Fruit fly (Drosophila melanogaster) whole organism, embryonic: ENCODE results near the gene Acyp2.

Experiments
- Antp ChIP-seq: fragments of 200-800 bp; sonication (Bioruptor generic); optimal IDR thresholded peaks from 3 replicates; lab custom pipeline; 2016; ENCODE audit warnings: missing biosample characterization, missing genetic modification characterization
- CG11093 ChIP-seq: fragments of 200-800 bp; sonication (Bioruptor generic); IDR thresholded peaks from 3 replicates; pipeline ENCODE4 v1.3.6; 2022; ENCODE audit warnings: missing biosample characterization, missing genetic modification characterization
- CG12155 ChIP-seq: fragments of 200-800 bp; sonication (Bioruptor generic); optimal IDR thresholded peaks from 3 replicates; lab custom pipeline; 2016; ENCODE audit warnings: missing biosample characterization, missing genetic modification characterization
- CG13123 ChIP-seq: fragments of 200-800 bp; sonication (Bioruptor generic); optimal IDR thresholded peaks from 2 replicates; lab custom pipeline; 2016; ENCODE audit warnings: missing biosample characterization, missing genetic modification characterization
- CG13296 ChIP-seq: fragments of 200-800 bp; sonication (Bioruptor generic); optimal IDR thresholded peaks from 3 replicates; lab custom pipeline; 2018; ENCODE audit warnings: missing biosample characterization, mild to moderate bottlenecking, missing genetic modification characterization
- CG1529 ChIP-seq: fragments of 200-800 bp; sonication (Bioruptor generic); optimal IDR thresholded peaks from 3 replicates; lab custom pipeline; 2018; ENCODE audit warnings: missing biosample characterization, missing genetic modification characterization
- CG16779 ChIP-seq: fragments of 200-800 bp; sonication (Bioruptor generic); IDR thresholded peaks from 2 replicates; pipeline ENCODE4 v1.3.6; 2022; ENCODE audit warnings: missing biosample characterization, missing genetic modification characterization
- CG17328 ChIP-seq: fragments of 200-800 bp; sonication (Bioruptor generic); IDR thresholded peaks from 2 replicates; pipeline ENCODE4 v1.3.6; 2022; ENCODE audit warnings: missing biosample characterization, missing genetic modification characterization
- CG3065 ChIP-seq: fragments of 200-800 bp; sonication (Bioruptor generic); optimal IDR thresholded peaks from 2 replicates; lab custom pipeline; 2016; ENCODE audit warnings: missing biosample characterization, missing genetic modification characterization
- CG3163 ChIP-seq: fragments of 200-800 bp; sonication (Bioruptor generic); optimal IDR thresholded peaks from 3 replicates; lab custom pipeline; 2016; ENCODE audit warnings: missing biosample characterization, missing genetic modification characterization
- CG3838 ChIP-seq: fragments of 200-800 bp; sonication (Bioruptor generic); optimal IDR thresholded peaks from 3 replicates; lab custom pipeline; 2016; ENCODE audit warnings: missing biosample characterization, missing genetic modification characterization
- CG4360 ChIP-seq: fragments of 200-800 bp; sonication (Bioruptor generic); IDR thresholded peaks from 2 replicates; pipeline ENCODE4 v1.3.6; 2022; ENCODE audit warnings: missing biosample characterization, missing genetic modification characterization
- CG5245 ChIP-seq: fragments of 200-800 bp; sonication (Bioruptor generic); optimal IDR thresholded peaks from 3 replicates; lab custom pipeline; 2016; ENCODE audit warnings: missing biosample characterization, missing genetic modification characterization
- CG6683 ChIP-seq: fragments of 200-800 bp; sonication (Bioruptor generic); optimal IDR thresholded peaks from 2 replicates; lab custom pipeline; 2017; ENCODE audit warnings: missing biosample characterization, mild to moderate bottlenecking, missing genetic modification characterization, missing genetic modification reagents
- D19A ChIP-seq: fragments of 200-800 bp; optimal IDR thresholded peaks from 3 replicates; lab custom pipeline; 2019; ENCODE audit warnings: missing biosample characterization, mild to moderate bottlenecking, missing genetic modification characterization, moderate library complexity
- Dll ChIP-seq: fragments of 200-800 bp; sonication (Bioruptor generic); IDR thresholded peaks from 4 replicates; pipeline ENCODE4 v1.3.6; 2022; ENCODE audit warnings: missing biosample characterization, missing genetic modification characterization; ENCODE audit not compliant: partially characterized antibody
- E2f1 ChIP-seq: fragments of 200-800 bp; sonication (Bioruptor generic); IDR thresholded peaks from 2 replicates; pipeline ENCODE4 v1.3.6; 2022; ENCODE audit warnings: missing biosample characterization, missing genetic modification characterization
- Ets65A ChIP-seq: fragments of 200-800 bp; sonication (Bioruptor generic); peaks from one replicate; lab custom pipeline; 2016; ENCODE audit warnings: missing biosample characterization, missing genetic modification characterization
- NC2α ChIP-seq: fragments of 200-800 bp; sonication (Bioruptor generic); optimal IDR thresholded peaks from 2 replicates; lab custom pipeline; 2016; ENCODE audit warnings: missing biosample characterization, missing genetic modification characterization
- Oaz ChIP-seq: fragments of 200-800 bp; sonication (Bioruptor generic); IDR thresholded peaks from 2 replicates; pipeline ENCODE4 v1.3.6; 2022; ENCODE audit warnings: missing biosample characterization, missing genetic modification characterization
- Ptx1 ChIP-seq: fragments of 200-800 bp; sonication (Bioruptor generic); IDR thresholded peaks from 2 replicates; pipeline ENCODE4 v1.3.6; 2022; ENCODE audit warnings: missing biosample characterization, missing genetic modification characterization
- Sox100B ChIP-seq: fragments of 200-800 bp; sonication (Bioruptor generic); optimal IDR thresholded peaks from 3 replicates; lab custom pipeline; 2018; ENCODE audit warnings: missing biosample characterization, mild to moderate bottlenecking, missing genetic modification characterization
- Stat92E ChIP-seq, 3 experiments: fragments of >200 bp in 2 of 3; fragments of 200-800 bp in 1 of 3; sonication (Bioruptor generic) in 1 of 3; optimal IDR thresholded peaks; 2 replicates each; lab custom pipeline; 2017 to 2019; ENCODE audit warnings: missing biosample characterization in 3 of 3, missing genetic modification characterization in 3 of 3, mild to moderate bottlenecking in 1 of 3, moderate library complexity in 1 of 3
- Taf1 ChIP-seq: fragments of 200-800 bp; sonication (Bioruptor generic); IDR thresholded peaks from 2 replicates; pipeline ENCODE4 v1.3.6; 2022; ENCODE audit warnings: missing biosample characterization, missing genetic modification characterization
- Xbp1 ChIP-seq: fragments of 200-800 bp; sonication (Bioruptor generic); optimal IDR thresholded peaks from 3 replicates; lab custom pipeline; 2016; ENCODE audit warnings: missing biosample characterization, mild to moderate bottlenecking, missing genetic modification characterization
- YL-1 ChIP-seq: fragments of 200-800 bp; sonication (Bioruptor generic); optimal IDR thresholded peaks from 3 replicates; lab custom pipeline; 2017; ENCODE audit warnings: missing biosample characterization, mild to moderate bottlenecking, missing genetic modification characterization
- abd-A ChIP-seq: fragments of 200-800 bp; sonication (Bioruptor generic); optimal IDR thresholded peaks from 3 replicates; lab custom pipeline; 2019; ENCODE audit warnings: missing biosample characterization, mild to moderate bottlenecking, missing genetic modification characterization, moderate library complexity
- bab2 ChIP-seq: fragments of 200-800 bp; sonication (Bioruptor generic); optimal IDR thresholded peaks from 2 replicates; lab custom pipeline; 2016; ENCODE audit warnings: missing biosample characterization, missing genetic modification characterization
- caup ChIP-seq: fragments of 200-800 bp; sonication (Bioruptor generic); optimal IDR thresholded peaks from 3 replicates; lab custom pipeline; 2017; ENCODE audit warnings: missing biosample characterization, mild to moderate bottlenecking, missing genetic modification characterization, moderate library complexity; ENCODE audit not compliant: severe bottlenecking
- dpn ChIP-seq, 2 experiments: fragments of 200-800 bp; sonication (Bioruptor generic); optimal IDR thresholded peaks; 3 replicates each; lab custom pipeline; 2016; ENCODE audit warnings: missing biosample characterization in 2 of 2, missing genetic modification characterization in 2 of 2
- eve ChIP-seq, 2 experiments: fragments of >200 bp; optimal IDR thresholded peaks; 2 replicates each; lab custom pipeline; 2017; ENCODE audit warnings: missing biosample characterization in 2 of 2, missing genetic modification characterization in 2 of 2
- fd3F ChIP-seq: fragments of 200-800 bp; sonication (Bioruptor generic); optimal IDR thresholded peaks from 2 replicates; lab custom pipeline; 2018; ENCODE audit warnings: missing biosample characterization, mild to moderate bottlenecking, missing genetic modification characterization, moderate library complexity
- gem ChIP-seq: fragments of 200-800 bp; sonication (Bioruptor generic); optimal IDR thresholded peaks from 2 replicates; lab custom pipeline; 2019; ENCODE audit warnings: missing biosample characterization, mild to moderate bottlenecking, missing genetic modification characterization, moderate library complexity
- gfzf ChIP-seq: fragments of 200-800 bp; sonication (Bioruptor generic); optimal IDR thresholded peaks from 2 replicates; lab custom pipeline; 2016; ENCODE audit warnings: missing biosample characterization, mild to moderate bottlenecking, missing genetic modification characterization, moderate library complexity
- hth ChIP-seq: fragments of >200 bp; optimal IDR thresholded peaks from 2 replicates; lab custom pipeline; 2017; ENCODE audit warnings: inconsistent platforms
- ind ChIP-seq: fragments of 200-800 bp; sonication (Bioruptor generic); optimal IDR thresholded peaks from 3 replicates; lab custom pipeline; 2016; ENCODE audit warnings: missing biosample characterization, missing genetic modification characterization
- nmo ChIP-seq: fragments of 200-800 bp; sonication (Bioruptor generic); optimal IDR thresholded peaks from 2 replicates; lab custom pipeline; 2018; ENCODE audit warnings: missing biosample characterization, mild to moderate bottlenecking, missing genetic modification characterization, moderate library complexity
- oc ChIP-seq: fragments of 200-800 bp; sonication (Bioruptor generic); optimal IDR thresholded peaks from 2 replicates; lab custom pipeline; 2018; ENCODE audit warnings: missing biosample characterization, mild to moderate bottlenecking, missing genetic modification characterization, moderate library complexity
- repo ChIP-seq: fragments of 200-800 bp; sonication (Bioruptor generic); optimal IDR thresholded peaks from 2 replicates; lab custom pipeline; 2016; ENCODE audit warnings: missing biosample characterization, missing genetic modification characterization
- sc ChIP-seq, 3 experiments: fragments of >200 bp in 2 of 3; fragments of 200-800 bp in 1 of 3; sonication (Bioruptor generic) in 1 of 3; optimal IDR thresholded peaks; 2 replicates in 2 of 3; 3 replicates in 1 of 3; lab custom pipeline; 2017; ENCODE audit warnings: mild to moderate bottlenecking in 1 of 3, missing biosample characterization in 1 of 3, missing genetic modification characterization in 1 of 3, missing genetic modification reagents in 1 of 3
- scrt ChIP-seq: fragments of 200-800 bp; sonication (Bioruptor generic); optimal IDR thresholded peaks from 2 replicates; lab custom pipeline; 2018; ENCODE audit warnings: missing biosample characterization, mild to moderate bottlenecking, missing genetic modification characterization, moderate library complexity
- sd ChIP-seq: fragments of 200-800 bp; sonication (Bioruptor generic); optimal IDR thresholded peaks from 3 replicates; lab custom pipeline; 2018; ENCODE audit warnings: missing biosample characterization, mild to moderate bottlenecking, missing genetic modification characterization, moderate library complexity
- seq ChIP-seq: fragments of 200-800 bp; sonication (Bioruptor generic); IDR thresholded peaks from 2 replicates; pipeline ENCODE4 v1.3.6; 2022; ENCODE audit warnings: missing biosample characterization, missing genetic modification characterization
- sisA ChIP-seq: fragments of 200-800 bp; sonication (Bioruptor generic); IDR thresholded peaks from 2 replicates; pipeline ENCODE4 v1.3.6; 2022; ENCODE audit warnings: missing biosample characterization, missing genetic modification characterization
- slou ChIP-seq: fragments of 200-800 bp; sonication (Bioruptor generic); optimal IDR thresholded peaks from 3 replicates; lab custom pipeline; 2016; ENCODE audit warnings: missing biosample characterization, missing genetic modification characterization
- sr ChIP-seq: fragments of 200-800 bp; sonication (Bioruptor generic); IDR thresholded peaks from 3 replicates; pipeline ENCODE4 v1.3.6; 2022; ENCODE audit warnings: missing biosample characterization, missing genetic modification characterization
- stwl ChIP-seq: fragments of 200-800 bp; sonication (Bioruptor generic); optimal IDR thresholded peaks from 3 replicates; lab custom pipeline; 2018; ENCODE audit warnings: missing biosample characterization, mild to moderate bottlenecking, missing genetic modification characterization, moderate library complexity
- twi ChIP-seq: fragments of 200-800 bp; optimal IDR thresholded peaks from 2 replicates; lab custom pipeline; 2019; ENCODE audit warnings: missing biosample characterization, mild to moderate bottlenecking, missing genetic modification characterization, moderate library complexity
- usp ChIP-seq: fragments of >200 bp; optimal IDR thresholded peaks from 2 replicates; lab custom pipeline; 2017; ENCODE audit warnings: missing biosample characterization, missing genetic modification characterization
- vnd ChIP-seq: fragments of 200-800 bp; sonication (Bioruptor generic); IDR thresholded peaks from 3 replicates; pipeline ENCODE4 v1.3.6; 2022; ENCODE audit warnings: missing biosample characterization, missing genetic modification characterization; ENCODE audit not compliant: partially characterized antibody
- vvl ChIP-seq: fragments of 200-800 bp; sonication (Bioruptor generic); IDR thresholded peaks from 2 replicates; pipeline ENCODE4 v1.3.6; 2022; ENCODE audit warnings: missing biosample characterization, missing genetic modification characterization
- wek ChIP-seq: fragments of 200-800 bp; sonication (Bioruptor generic); optimal IDR thresholded peaks from 3 replicates; lab custom pipeline; 2018; ENCODE audit warnings: missing biosample characterization, mild to moderate bottlenecking, missing genetic modification characterization, moderate library complexity

Gene Acyp2

dm6 chr3R:15827559-15827958 is 35.1 kb downstream of the Acyp2 start (continued):
- TF ChIP-seq Sox100B (GFP tag; lab: Kevin White, UChicago) (no peak), CG3838 (no peak), vvl (GFP tag; lab: Robert Waterston, UW) (no peak), gfzf (GFP tag; lab: Kevin White, UChicago) (no peak), CG13123 (GFP tag; lab: Kevin White, UChicago) (no peak), CG11093 (peak; percentile 34; the same call in 1 of the 3 replicates), Antp (GFP tag; lab: Kevin White, UChicago) (no peak), repo (GFP tag; lab: Kevin White, UChicago) (no peak), slou (GFP tag; lab: Kevin White, UChicago) (no peak), CG3163 (GFP tag; lab: Kevin White, UChicago) (no peak), oc (no peak), seq (0 out of 2 replicates have a peak, but pooled peaks have one; percentile 12), fd3F (GFP tag; lab: Kevin White, UChicago) (no peak), vnd (GFP tag; lab: Robert Waterston, UW) (no peak), CG13296 (GFP tag; lab: Kevin White, UChicago) (no peak), Oaz (GFP tag; lab: Robert Waterston, UW) (no peak), CG12155 (GFP tag; lab: Kevin White, UChicago) (no peak), usp (GFP tag; lab: Kevin White, UChicago) (no peak), Taf1 (no peak), CG1529 (GFP tag; lab: Kevin White, UChicago) (no peak), CG6683 (no peak), hth (lab: Kevin White, UChicago) (no peak), eve (GFP tag; optimal IDR thresholded peaks at IDR 0.05; lab: Kevin White, UChicago) (no peak), dpn (GFP tag; optimal IDR thresholded peaks at IDR 0.05; lab: Kevin White, UChicago) (peak in 1 of 2 experiments; percentile 32), Dll (no peak), twi (no peak), sisA (GFP tag; lab: Robert Waterston, UW) (no peak), scrt (GFP tag; lab: Kevin White, UChicago) (no peak), sd (tag; lab: Kevin White, UChicago) (no peak), stwl (tag; lab: Kevin White, UChicago) (no peak), nmo (GFP tag; lab: Kevin White, UChicago) (peak; percentile 63), gem (no peak), Xbp1 (GFP tag; lab: Kevin White, UChicago) (peak; percentile 19), CG16779 (GFP tag; lab: Robert Waterston, UW) (no peak), caup (GFP tag; lab: Kevin White, UChicago) (no peak), Ets65A (GFP tag; lab: Kevin White, UChicago) (peak; percentile 15), E2f1 (GFP tag; lab: Robert Waterston, UW) (no peak), Ptx1 (peak; percentile 36; the same call in 1 of the 2 replicates), CG5245 (GFP tag; lab: Kevin White, UChicago) (no peak), NC2α (GFP tag; lab: Kevin White, UChicago) (no peak), CG4360 (GFP tag; lab: Robert Waterston, UW) (no peak), bab2 (GFP tag; lab: Kevin White, UChicago) (peak; percentile 19), Stat92E (GFP tag; optimal IDR thresholded peaks at IDR 0.05; lab: Kevin White, UChicago) (no peak), sc (optimal IDR thresholded peaks at IDR 0.05; lab: Kevin White, UChicago) (no peak), sc (GFP tag; optimal IDR thresholded peaks at IDR 0.05; lab: Kevin White, UChicago) (no peak), abd-A (tag; lab: Kevin White, UChicago) (no peak), CG3065 (no peak), D19A (tag; lab: Kevin White, UChicago) (no peak), sr (GFP tag; lab: Robert Waterston, UW) (no peak), YL-1 (GFP tag; lab: Kevin White, UChicago) (no peak), ind (GFP tag; lab: Kevin White, UChicago) (no peak), wek (GFP tag; lab: Kevin White, UChicago) (no peak), CG17328 (no peak)
